Worm (Caenorhabditis elegans) whole organism, mixed stage, embryonic: ENCODE results near the gene lsy-27.

ENCODE experiments used
- mab-5 ChIP-seq: fragments of 150-350 bp; optimal IDR thresholded peaks from 2 replicates; lab custom pipeline; 2014; ENCODE audit warnings: missing biosample characterization, missing genetic modification characterization
- nhr-28 ChIP-seq: fragments of 150-350 bp; optimal IDR thresholded peaks from 2 replicates; lab custom pipeline; 2014; ENCODE audit warnings: missing biosample characterization, missing genetic modification characterization
- ztf-11 ChIP-seq: fragments of 150-350 bp; optimal IDR thresholded peaks from 2 replicates; lab custom pipeline; 2014; ENCODE audit warnings: missing biosample characterization, missing genetic modification characterization

- TF ChIP-seq ztf-11 (tag; lab: Kevin White, UChicago): no peak
- TF ChIP-seq nhr-28 (tag; lab: Kevin White, UChicago): no peak
- TF ChIP-seq mab-5 (tag; lab: Kevin White, UChicago): no peak
Observed at ce11 chrV:17331340-17331739, 18.7 kb downstream of the lsy-27 start, which contains the start of gene fbxa-185.
